Worm (Caenorhabditis elegans): ENCODE results near the gene srw-108.

DNA sequence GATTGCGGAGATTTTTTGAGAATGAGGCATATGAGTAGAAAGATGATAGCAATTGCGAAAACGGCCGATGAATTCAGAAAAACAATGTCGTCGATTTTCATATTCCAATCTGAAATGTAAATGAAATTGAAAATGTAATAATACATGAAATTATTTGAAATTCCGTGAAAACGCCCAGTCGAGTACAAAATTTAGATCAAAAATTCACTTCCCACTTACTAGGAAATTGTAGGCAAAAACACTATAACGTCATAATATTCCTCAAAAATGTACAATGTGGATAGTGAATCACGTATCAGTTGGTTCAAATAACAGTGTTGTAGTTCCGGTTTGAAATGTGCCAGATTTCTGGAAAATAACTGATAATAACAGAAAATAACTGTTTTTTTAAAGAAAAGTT is 26.5 kb upstream of the srw-108 start, which contains the start of gene str-256:
- no peak for TF ChIP-seq med-1 (GFP tag; optimal IDR thresholded peaks at IDR 0.05; ENCODE audit: insufficient read depth)
- TF ChIP-seq ref-1 (GFP tag; conservative IDR thresholded peaks at IDR 0.05): no peak
- TF ChIP-seq ztf-29 (GFP tag; IDR thresholded peaks at IDR 0.05): no peak
